Worm (Caenorhabditis elegans) whole organism, L4/young adult: Measurements from ENCODE around the gene F26A10.2.
"Not testable (repeated sequence)": the region's sequence is repeated elsewhere in the genome, so short reads cannot be mapped to it uniquely, and the experiment has no call there.

ENCODE experiments used
- W03F9.2 ChIP-seq: fragments of 150-350 bp; optimal IDR thresholded peaks from 2 replicates; lab custom pipeline; 2014; ENCODE audit warnings: missing biosample characterization, missing genetic modification characterization
- dao-5 ChIP-seq: sonication (generic microtip); optimal IDR thresholded peaks from 2 replicates; lab custom pipeline; 2016; ENCODE audit warnings: missing genotype, missing genetic modification characterization, moderate library complexity, missing compliant biosample characterization
- him-1 ChIP-seq: sonication (generic microtip); optimal IDR thresholded peaks from 2 replicates; lab custom pipeline; 2016; ENCODE audit warnings: missing genotype, missing genetic modification reagents, missing genetic modification characterization, missing compliant biosample characterization

F26A10.2 gene

ce11 chrX:7645313-7645712, at the start of gene F26A10.2:
Gene F26A10.2, minus strand, starts transcription at chrX:7645413.
- no peak for TF ChIP-seq dao-5
- TF ChIP-seq him-1: no peak
- no peak for TF ChIP-seq W03F9.2

DNA sequence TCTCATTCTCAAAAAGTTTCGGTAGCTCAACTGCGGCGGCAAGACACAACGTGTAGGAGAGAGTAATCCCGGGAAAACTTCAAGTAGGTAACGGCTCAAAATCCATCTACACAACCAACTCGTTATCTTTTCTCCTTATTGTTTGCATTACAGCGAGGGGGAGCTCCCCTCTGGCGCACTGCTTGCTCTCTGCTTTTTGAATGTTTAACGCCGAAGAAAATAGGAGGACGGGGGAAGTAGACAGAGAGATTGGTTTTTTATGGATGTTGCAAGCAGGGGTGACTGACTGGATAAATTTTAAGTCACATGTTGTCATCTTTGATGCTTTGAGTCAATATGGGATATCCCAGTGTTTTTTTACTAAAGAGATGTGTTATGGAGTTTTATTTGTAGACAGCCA, 44.4 kb upstream of the F26A10.2 start:
- TF ChIP-seq W03F9.2 (no peak), him-1 (peak; percentile 41)

- TF ChIP-seq him-1 (no peak), W03F9.2 (no peak), dao-5 (no peak)
Measured at ce11 chrX:7689119-7689518, 43.9 kb upstream of the F26A10.2 start, which contains the start of gene clik-2. Gene clik-2, minus strand, starts transcription at chrX:7689219.

DNA sequence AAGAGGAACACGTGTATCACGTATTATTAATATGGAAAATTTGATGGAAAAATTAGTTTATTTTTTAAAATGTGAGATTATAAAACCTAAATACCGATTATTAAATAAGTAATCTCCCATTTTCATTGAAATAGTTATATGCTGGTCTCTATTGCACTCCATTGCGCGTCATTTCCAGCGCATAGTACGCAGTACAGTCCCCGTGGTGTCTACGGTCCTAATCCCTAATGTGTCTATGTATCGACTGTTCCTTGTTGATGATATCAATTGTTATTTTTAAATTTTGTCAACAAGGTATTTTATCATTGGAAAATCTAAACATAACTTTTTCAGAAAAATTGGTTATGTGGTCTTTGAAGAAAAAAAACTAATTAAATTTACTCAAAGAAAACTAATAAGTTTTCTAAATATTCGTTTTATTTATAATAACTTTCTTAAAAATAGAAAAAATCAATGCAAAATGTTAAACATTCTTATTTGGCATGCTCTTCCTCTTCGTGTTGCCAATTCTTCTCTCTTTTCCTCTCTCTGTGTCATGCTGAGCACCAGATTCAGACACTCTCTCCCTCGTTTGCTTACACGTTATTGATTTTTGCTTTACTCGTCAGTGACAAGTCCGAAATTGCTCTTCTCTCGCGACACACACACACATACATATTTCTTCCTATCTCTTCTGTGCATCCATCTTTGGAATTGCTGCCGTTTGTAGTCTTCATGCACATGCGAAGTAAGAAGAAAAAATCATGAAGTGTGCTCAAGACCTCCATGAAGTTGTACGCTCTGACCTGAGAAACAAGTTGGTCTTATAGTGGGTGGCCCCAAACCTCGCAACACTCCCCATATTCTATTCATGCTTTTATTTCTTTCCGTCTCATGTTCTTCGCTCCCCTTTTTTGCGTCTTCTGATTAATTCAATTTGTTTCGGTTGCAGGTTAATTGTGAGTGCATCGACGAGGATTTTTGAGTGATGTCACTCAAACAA, 37.0 kb upstream of the F26A10.2 start, which contains the start of gene unc-18:
Gene unc-18, plus strand, starts transcription at position 932 of the 982 bp plus-strand sequence.
- no peak for TF ChIP-seq him-1
- TF ChIP-seq W03F9.2: no peak
- no peak for TF ChIP-seq dao-5

DNA sequence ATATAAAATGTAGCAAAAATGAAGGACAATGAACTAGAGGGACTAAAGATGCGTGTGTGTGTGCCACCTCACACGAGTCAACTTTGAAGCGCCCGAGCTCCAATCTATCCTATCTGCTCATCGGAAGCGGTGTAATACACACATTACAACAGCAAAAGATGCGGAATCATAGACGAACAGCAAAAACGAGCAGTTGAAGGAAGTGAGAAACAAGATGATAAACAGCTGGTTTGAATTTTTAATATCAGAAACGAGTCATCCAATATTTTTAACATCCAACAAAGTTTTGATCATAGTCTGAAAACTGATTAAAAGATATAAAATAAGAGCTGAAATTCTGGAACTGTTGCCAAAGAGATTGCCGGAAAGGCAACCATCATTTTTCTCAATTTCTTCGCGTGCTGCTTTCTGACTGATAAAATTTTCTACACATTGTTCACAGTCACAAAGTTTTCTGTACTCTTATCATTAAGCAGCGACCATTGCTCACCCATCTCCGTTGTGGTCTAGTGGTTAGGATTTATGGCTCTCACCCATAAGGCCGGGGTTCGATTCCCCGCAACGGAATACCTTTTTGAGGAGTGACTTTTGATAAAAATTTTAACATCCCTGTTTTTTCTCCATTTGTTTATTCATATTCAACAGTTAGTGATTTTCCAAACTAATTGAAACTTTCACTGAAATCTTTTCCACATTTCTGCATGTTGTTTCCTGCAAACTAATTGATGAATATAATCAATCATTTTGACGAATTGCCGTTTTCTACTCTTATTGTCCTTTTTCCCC, 35.5 kb upstream of the F26A10.2 start, which contains the start of gene stn-2:
Gene stn-2, minus strand, starts transcription at position 75 of the 786 bp plus-strand sequence.
- TF ChIP-seq W03F9.2: no peak
- TF ChIP-seq dao-5: no peak
- no peak for TF ChIP-seq him-1

- no peak for TF ChIP-seq W03F9.2
- TF ChIP-seq him-1: no peak
- no peak for TF ChIP-seq dao-5
Measured at ce11 chrX:7679835-7680234, 34.6 kb upstream of the F26A10.2 start.

DNA sequence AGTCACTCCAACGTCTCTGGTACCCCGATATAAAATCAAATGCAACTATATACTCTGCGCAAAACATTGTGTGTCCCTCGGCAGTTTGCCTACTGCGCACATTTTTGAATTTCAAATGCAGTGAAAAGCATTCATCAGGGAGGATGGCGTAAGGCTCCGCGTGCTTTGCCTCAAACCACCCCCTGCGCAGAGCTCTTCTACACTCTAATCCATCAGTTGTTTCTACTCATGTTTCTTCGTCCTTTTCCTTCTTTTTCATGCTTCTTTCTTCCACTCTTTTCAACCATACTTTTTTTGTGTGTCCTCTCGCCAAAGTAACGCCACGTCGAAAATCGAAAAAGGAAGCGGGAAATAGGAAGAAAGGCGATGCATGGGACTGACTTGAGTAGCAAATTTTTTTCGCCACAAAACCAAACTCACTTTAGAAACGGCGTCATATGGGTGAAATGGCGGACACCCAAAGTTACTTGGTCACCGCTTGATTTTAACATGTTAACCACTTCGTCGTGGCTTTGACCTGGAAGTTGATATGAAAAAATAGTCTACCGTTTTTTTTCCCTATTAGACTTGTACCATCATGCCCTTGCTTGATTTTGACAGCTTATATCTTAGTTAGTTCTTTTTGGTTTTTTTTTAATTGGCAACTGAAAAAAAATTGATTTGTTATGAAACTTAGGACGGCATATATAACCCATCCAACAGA, 33.4 kb upstream of the F26A10.2 start:
- TF ChIP-seq him-1 (peak; percentile 68), W03F9.2 (no peak), dao-5 (no peak)

ce11 chrX:7674871-7675270, 29.7 kb upstream of the F26A10.2 start:
- TF ChIP-seq him-1 (no peak), dao-5 (no peak), W03F9.2 (no peak)

DNA sequence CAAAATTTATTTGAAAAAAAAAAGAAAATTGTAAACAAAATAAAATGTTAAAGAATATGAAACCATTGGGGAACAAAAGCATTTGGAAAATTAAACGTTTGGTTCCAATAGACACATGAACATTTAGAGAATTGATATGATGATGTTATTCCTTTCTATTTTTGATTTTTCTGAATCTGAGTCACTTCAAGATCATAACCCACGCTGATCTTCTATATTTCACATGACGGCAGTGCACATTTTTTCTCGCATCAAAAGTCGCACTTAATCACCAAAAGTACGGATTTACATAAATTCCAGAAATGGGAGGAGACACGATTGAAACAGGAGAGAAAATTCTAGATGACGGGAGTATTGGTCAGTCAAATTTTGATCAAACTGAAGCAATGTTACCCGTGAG, 27.5 kb upstream of the F26A10.2 start, which contains the start of gene F27D9.2:
Gene F27D9.2, plus strand, starts transcription at position 301 of the 400 bp plus-strand sequence.
- no peak for TF ChIP-seq dao-5

- TF ChIP-seq dao-5 (no peak), W03F9.2 (no peak), him-1 (no peak)
Measured at ce11 chrX:7670655-7671054, 25.4 kb upstream of the F26A10.2 start, which contains the start of gene F27D9.7. Gene F27D9.7, minus strand, starts transcription at chrX:7670755.

- TF ChIP-seq dao-5 (no peak), W03F9.2 (no peak), him-1 (no peak)
Measured at ce11 chrX:7667394-7668089, 22.3 kb upstream of the F26A10.2 start, which contains the start of gene F27D9.13. Gene F27D9.13, minus strand, starts transcription at chrX:7667444.

DNA sequence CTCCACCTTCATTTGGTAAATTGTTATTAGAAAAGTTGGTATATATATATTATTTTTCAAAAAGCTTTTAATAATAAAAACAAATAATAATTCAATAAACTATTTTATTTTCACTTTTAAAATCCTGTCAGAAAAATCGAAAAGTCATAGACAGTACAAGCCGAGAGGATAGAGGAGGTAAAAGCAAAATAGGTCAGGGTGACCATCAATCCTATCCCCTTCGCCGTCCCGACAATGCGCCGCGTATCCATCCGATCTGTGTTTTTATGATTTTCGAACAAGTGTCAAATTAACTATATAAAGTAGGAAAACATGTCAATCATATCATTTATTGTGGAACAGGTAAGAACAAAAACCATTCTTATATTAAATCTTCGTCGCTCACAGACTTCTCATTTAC, 20.2 kb upstream of the F26A10.2 start:
- TF ChIP-seq W03F9.2: no peak
- TF ChIP-seq him-1: no peak
- TF ChIP-seq dao-5: no peak

ce11 chrX:7664819-7665218, 19.6 kb upstream of the F26A10.2 start, which contains the start of gene dhs-29:
Gene dhs-29, minus strand, starts transcription at chrX:7664919.
- TF ChIP-seq dao-5, him-1, W03F9.2: not testable (repeated sequence)

DNA sequence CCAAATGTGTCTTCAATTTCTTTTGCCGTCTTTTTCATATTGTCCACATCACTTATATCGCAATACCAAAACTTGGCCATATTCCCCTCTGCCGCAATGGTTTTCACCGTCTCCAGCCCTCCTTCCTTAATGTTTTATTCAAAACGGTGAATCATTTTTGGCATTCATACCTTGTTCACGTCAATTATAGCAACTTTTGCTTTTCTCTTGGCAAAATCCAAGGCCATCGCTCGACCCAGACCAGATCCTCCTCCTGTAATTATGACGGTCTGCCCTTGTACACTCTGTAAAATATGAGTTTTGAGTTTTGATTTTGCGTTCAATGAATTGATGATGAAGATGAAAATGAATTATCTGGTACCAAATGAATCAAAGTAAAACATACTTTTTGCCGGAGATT, 19.2 kb upstream of the F26A10.2 start:
- TF ChIP-seq him-1 (no peak), W03F9.2 (no peak), dao-5 (no peak)
